Comparison of ENCODE assay signal across 2 fruit fly cellular contexts in the genomic region with DNA sequence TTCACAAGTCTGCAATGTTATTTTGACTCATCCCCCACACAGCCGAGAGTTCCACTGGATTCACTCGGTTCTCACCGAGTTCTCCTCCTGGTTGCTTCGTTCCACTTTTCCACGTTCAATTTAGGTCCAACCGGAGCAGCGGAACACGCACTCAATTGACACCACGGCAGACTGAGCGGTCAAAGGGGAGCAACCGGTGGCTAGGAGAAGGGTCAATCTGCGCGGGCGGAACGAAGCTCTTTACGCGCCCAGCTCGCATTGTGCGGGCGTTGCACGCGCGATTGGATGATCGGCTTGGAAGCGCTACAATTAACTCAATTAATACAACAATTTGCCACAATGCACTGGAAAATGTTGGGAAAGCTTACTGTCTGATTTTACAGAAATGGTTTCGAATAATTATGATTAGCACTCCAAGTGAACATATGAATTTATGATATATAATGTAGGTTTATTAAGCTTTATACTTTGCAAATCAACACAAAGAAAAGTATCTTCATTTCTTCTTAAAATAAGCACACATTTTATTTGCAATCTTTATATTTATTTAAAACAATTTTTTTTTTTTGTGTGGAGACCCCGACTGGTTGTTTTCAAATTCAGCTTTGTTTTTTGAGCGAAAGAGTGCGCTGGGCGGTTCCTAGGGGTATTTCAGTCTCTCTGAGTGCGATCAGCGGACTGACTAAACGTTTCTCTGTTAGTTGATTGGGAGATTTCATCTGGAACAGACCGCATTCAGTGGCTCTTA.
TF ChIP-seq lines count a peak whose summit lies in the region.

A gene (plus strand): TSS at position 698 of the 748 bp plus-strand sequence.

TF ChIP-seq in whole organism, embryonic, 481 proteins besides CTCF, POLR2A, EP300 and RAD21 (continued from another document):
- TF ChIP-seq CG6689 (GFP tag; IDR thresholded peaks at IDR 0.05; lab: Robert Waterston, UW) (0 out of 2 replicates have a peak, but pooled peaks have one; percentile 6), CG6175 (GFP tag; IDR thresholded peaks at IDR 0.05; lab: Robert Waterston, UW) (0 out of 3 replicates have a peak, but pooled peaks have one; percentile 29), CG32532 (GFP tag; IDR thresholded peaks at IDR 0.05; lab: Robert Waterston, UW) (no peak), Xrp1 (GFP tag; IDR thresholded peaks at IDR 0.05; lab: Robert Waterston, UW) (0 out of 2 replicates have a peak, but pooled peaks have one; percentile 19), CG9727 (GFP tag; optimal IDR thresholded peaks at IDR 0.05; lab: Kevin White, UChicago) (peak; percentile 14), Oli (tag; optimal IDR thresholded peaks at IDR 0.05; lab: Kevin White, UChicago) (peak; percentile 35), zf30C (GFP tag; optimal IDR thresholded peaks at IDR 0.05; lab: Kevin White, UChicago) (peak; percentile 29), pb (GFP tag; optimal IDR thresholded peaks at IDR 0.05; lab: Kevin White, UChicago) (no peak), Hr78 (GFP tag; optimal IDR thresholded peaks at IDR 0.05; lab: Kevin White, UChicago) (peak in 1 of 2 experiments; percentile 64), CG3281 (GFP tag; optimal IDR thresholded peaks at IDR 0.05; lab: Kevin White, UChicago) (peak; percentile 11), Meics (GFP tag; optimal IDR thresholded peaks at IDR 0.05; lab: Kevin White, UChicago) (peak; percentile 37), ato (GFP tag; IDR thresholded peaks at IDR 0.05; lab: Robert Waterston, UW; ENCODE audit: partially characterized antibody) (no peak), Xbp1 (GFP tag; optimal IDR thresholded peaks at IDR 0.05; lab: Kevin White, UChicago) (peak; percentile 7), Hmr (GFP tag; optimal IDR thresholded peaks at IDR 0.05; lab: Kevin White, UChicago) (peak; percentile 51), CG8924 (tag; optimal IDR thresholded peaks at IDR 0.05; lab: Kevin White, UChicago) (peak; percentile 10), peb (GFP tag; IDR thresholded peaks at IDR 0.05; lab: Robert Waterston, UW) (no peak), Dek (tag; optimal IDR thresholded peaks at IDR 0.05; lab: Kevin White, UChicago) (peak; percentile 8), slbo (GFP tag; IDR thresholded peaks at IDR 0.05; lab: Robert Waterston, UW) (peak; percentile 33; the same call in 1 of the 2 replicates), caup (GFP tag; optimal IDR thresholded peaks at IDR 0.05; lab: Kevin White, UChicago; ENCODE audit: severe bottlenecking) (no peak), ap (GFP tag; IDR thresholded peaks at IDR 0.05; lab: Robert Waterston, UW) (no peak), Drgx (GFP tag; IDR thresholded peaks at IDR 0.05; lab: Robert Waterston, UW) (peak; percentile 47; the same call in 1 of the 2 replicates), CG4820 (GFP tag; optimal IDR thresholded peaks at IDR 0.05; lab: Kevin White, UChicago) (no peak), fd64A (GFP tag; optimal IDR thresholded peaks at IDR 0.05; lab: Kevin White, UChicago) (no peak), E2f2 (GFP tag; IDR thresholded peaks at IDR 0.05; lab: Robert Waterston, UW) (0 out of 2 replicates have a peak, but pooled peaks have one; percentile 12), hkb (optimal IDR thresholded peaks at IDR 0.05; lab: Kevin White, UChicago) (no peak), hkb (GFP tag; IDR thresholded peaks at IDR 0.05; lab: Robert Waterston, UW) (0 out of 2 replicates have a peak, but pooled peaks have one; percentile 8), CoRest (tag; optimal IDR thresholded peaks at IDR 0.05; lab: Kevin White, UChicago) (peak; percentile 30), CG12659 (GFP tag; optimal IDR thresholded peaks at IDR 0.05; lab: Kevin White, UChicago) (peak; percentile 13), dysf (GFP tag; IDR thresholded peaks at IDR 0.05; lab: Robert Waterston, UW) (0 out of 3 replicates have a peak, but pooled peaks have one; percentile 47), pan (optimal IDR thresholded peaks at IDR 0.05; lab: Kevin White, UChicago) (no peak), pan (GFP tag; optimal IDR thresholded peaks at IDR 0.05 in 1 of 2, IDR thresholded peaks at IDR 0.05 in 1 of 2) (peak in 1 of 2 experiments; percentile 9), phol (tag; optimal IDR thresholded peaks at IDR 0.05; lab: Kevin White, UChicago) (peak; percentile 24), gcm (GFP tag; optimal IDR thresholded peaks at IDR 0.05; lab: Kevin White, UChicago) (peak; percentile 53), CG11456 (GFP tag; IDR thresholded peaks at IDR 0.05; lab: Robert Waterston, UW) (0 out of 3 replicates have a peak, but pooled peaks have one; percentile 62), CG17385 (GFP tag; optimal IDR thresholded peaks at IDR 0.05; lab: Kevin White, UChicago) (peak; percentile 42), CG9932 (GFP tag; IDR thresholded peaks at IDR 0.05; lab: Robert Waterston, UW) (peak; percentile 24; the same call in 1 of the 2 replicates), CG12391 (tag; optimal IDR thresholded peaks at IDR 0.05; lab: Kevin White, UChicago) (peak; percentile 13), Lim3 (GFP tag; IDR thresholded peaks at IDR 0.05; lab: Robert Waterston, UW) (no peak), fd96Cb (tag; optimal IDR thresholded peaks at IDR 0.05; lab: Kevin White, UChicago) (peak; percentile 2), Bgb (GFP tag; IDR thresholded peaks at IDR 0.05; lab: Robert Waterston, UW; ENCODE audit: partially characterized antibody) (no peak), klu (GFP tag; IDR thresholded peaks at IDR 0.05; lab: Robert Waterston, UW) (0 out of 2 replicates have a peak, but pooled peaks have one; percentile 29), Med (GFP tag; lab: Kevin White, UChicago) (peak; percentile 14), Ets65A (GFP tag; lab: Kevin White, UChicago) (peak; percentile 32), toy (GFP tag; IDR thresholded peaks at IDR 0.05; lab: Robert Waterston, UW) (no peak), CG10543 (GFP tag; optimal IDR thresholded peaks at IDR 0.05; lab: Kevin White, UChicago) (peak; percentile 11), lab (GFP tag; optimal IDR thresholded peaks at IDR 0.05; lab: Kevin White, UChicago) (peak; percentile 9), crol (GFP tag; IDR thresholded peaks at IDR 0.05; lab: Robert Waterston, UW) (0 out of 2 replicates have a peak, but pooled peaks have one; percentile 25), CG10959 (GFP tag; IDR thresholded peaks at IDR 0.05; lab: Robert Waterston, UW) (0 out of 2 replicates have a peak, but pooled peaks have one; percentile 12), CG13296 (GFP tag; optimal IDR thresholded peaks at IDR 0.05; lab: Kevin White, UChicago) (peak; percentile 40), Hr51 (GFP tag; optimal IDR thresholded peaks at IDR 0.05; lab: Kevin White, UChicago) (peak in 1 of 2 experiments; percentile 51), CG16779 (GFP tag; IDR thresholded peaks at IDR 0.05; lab: Robert Waterston, UW) (0 out of 2 replicates have a peak, but pooled peaks have one; percentile 44)

TF ChIP-seq in whole organism, prepupa, 60 proteins besides CTCF, POLR2A, EP300 and RAD21 (continued from another document):
- TF ChIP-seq Sox102F (GFP tag; optimal IDR thresholded peaks at IDR 0.05; lab: Kevin White, UChicago) (no peak), eg (GFP tag; IDR thresholded peaks at IDR 0.05; lab: Robert Waterston, UW) (peak; percentile 59; the same call in 1 of the 3 replicates), Sox14 (GFP tag; optimal IDR thresholded peaks at IDR 0.05; lab: Kevin White, UChicago) (no peak), Smox (GFP tag; optimal IDR thresholded peaks at IDR 0.05; lab: Kevin White, UChicago) (peak; percentile 34), CG6163 (GFP tag; IDR thresholded peaks at IDR 0.05; lab: Robert Waterston, UW) (0 out of 3 replicates have a peak, but pooled peaks have one; percentile 32), CG1621 (tag; optimal IDR thresholded peaks at IDR 0.05; lab: Kevin White, UChicago) (no peak), topi (GFP tag; optimal IDR thresholded peaks at IDR 0.05; lab: Kevin White, UChicago) (no peak), Hr4 (GFP tag; optimal IDR thresholded peaks at IDR 0.05; lab: Kevin White, UChicago) (no peak), CG10669 (GFP tag; optimal IDR thresholded peaks at IDR 0.05; lab: Kevin White, UChicago) (no peak), Blimp-1 (GFP tag; optimal IDR thresholded peaks at IDR 0.05; lab: Kevin White, UChicago) (no peak), CG11902 (GFP tag; optimal IDR thresholded peaks at IDR 0.05; lab: Kevin White, UChicago) (no peak), CG6854 (GFP tag; optimal IDR thresholded peaks at IDR 0.05; lab: Kevin White, UChicago) (no peak), CG6792 (GFP tag; optimal IDR thresholded peaks at IDR 0.05; lab: Kevin White, UChicago) (peak; percentile 13), CG10631 (GFP tag; optimal IDR thresholded peaks at IDR 0.05; lab: Kevin White, UChicago) (peak; percentile 31), esn (GFP tag; optimal IDR thresholded peaks at IDR 0.05; lab: Kevin White, UChicago) (no peak), ss (GFP tag; optimal IDR thresholded peaks at IDR 0.05; lab: Kevin White, UChicago) (no peak), cyc (GFP tag; optimal IDR thresholded peaks at IDR 0.05; lab: Kevin White, UChicago) (no peak), Ets96B (tag; optimal IDR thresholded peaks at IDR 0.05; lab: Kevin White, UChicago) (no peak), Eip78C (GFP tag; lab: Kevin White, UChicago) (no peak), achi (GFP tag; optimal IDR thresholded peaks at IDR 0.05; lab: Kevin White, UChicago) (no peak), spab (GFP tag; optimal IDR thresholded peaks at IDR 0.05; lab: Kevin White, UChicago) (no peak), Ets21C (GFP tag; optimal IDR thresholded peaks at IDR 0.05; lab: Kevin White, UChicago) (no peak), CG4318 (GFP tag; optimal IDR thresholded peaks at IDR 0.05; lab: Kevin White, UChicago) (peak; percentile 22), fd59A (GFP tag; optimal IDR thresholded peaks at IDR 0.05; lab: Kevin White, UChicago) (no peak), CG15336 (GFP tag; IDR thresholded peaks at IDR 0.05; lab: Robert Waterston, UW) (0 out of 2 replicates have a peak, but pooled peaks have one; percentile 31), net (GFP tag; optimal IDR thresholded peaks at IDR 0.05; lab: Kevin White, UChicago) (peak; percentile 21), Eip93F (GFP tag; optimal IDR thresholded peaks at IDR 0.05; lab: Kevin White, UChicago) (no peak), Met (GFP tag; optimal IDR thresholded peaks at IDR 0.05; lab: Kevin White, UChicago) (no peak), CG7368 (GFP tag; optimal IDR thresholded peaks at IDR 0.05; lab: Kevin White, UChicago) (no peak), CG6808 (GFP tag; optimal IDR thresholded peaks at IDR 0.05; lab: Kevin White, UChicago) (peak; percentile 11), CG31627 (GFP tag; optimal IDR thresholded peaks at IDR 0.05; lab: Kevin White, UChicago) (no peak), svp (GFP tag; lab: Kevin White, UChicago) (peak; percentile 67), CG8319 (GFP tag; optimal IDR thresholded peaks at IDR 0.05; lab: Kevin White, UChicago) (peak; percentile 75), Sox15 (GFP tag; optimal IDR thresholded peaks at IDR 0.05; lab: Kevin White, UChicago) (no peak), CG8119 (GFP tag; IDR thresholded peaks at IDR 0.05; lab: Robert Waterston, UW) (peak; percentile 51; the same call in 1 of the 3 replicates), CG8632 (GFP tag; optimal IDR thresholded peaks at IDR 0.05; lab: Kevin White, UChicago) (peak; percentile 18), CG11294 (GFP tag; IDR thresholded peaks at IDR 0.05; lab: Robert Waterston, UW) (no peak), CG32006 (GFP tag; optimal IDR thresholded peaks at IDR 0.05; lab: Kevin White, UChicago) (peak; percentile 64), acj6 (GFP tag; optimal IDR thresholded peaks at IDR 0.05; lab: Kevin White, UChicago) (peak; percentile 34), CG34406 (GFP tag; optimal IDR thresholded peaks at IDR 0.05; lab: Kevin White, UChicago) (peak; percentile 9), CG16779 (tag; optimal IDR thresholded peaks at IDR 0.05; lab: Kevin White, UChicago) (peak; percentile 14)
